Worm (Caenorhabditis elegans): ENCODE measurements around the gene F28B12.1.

The F28B12.1 gene

ce11 chrII:5942593-5942992, at the start of gene F28B12.1:
Gene F28B12.1 (plus strand): TSS chrII:5942927.
- no peak for TF ChIP-seq unc-62 (GFP tag; optimal IDR thresholded peaks at IDR 0.05)

ce11 chrII:5895870-5896269, 46.9 kb upstream of the F28B12.1 start, which contains the start of gene F59G1.4:
Gene F59G1.4 (plus strand): TSS chrII:5896170.
- no peak for TF ChIP-seq unc-62 (GFP tag; optimal IDR thresholded peaks at IDR 0.05)

- no peak for TF ChIP-seq unc-62 (GFP tag; optimal IDR thresholded peaks at IDR 0.05)
Observed at ce11 chrII:5896512-5896911, 46.2 kb upstream of the F28B12.1 start.

ce11 chrII:5899080-5899479, 43.6 kb upstream of the F28B12.1 start:
- no peak for TF ChIP-seq unc-62 (GFP tag; optimal IDR thresholded peaks at IDR 0.05)

ce11 chrII:5899865-5900486, 42.8 kb upstream of the F28B12.1 start:
- no peak for TF ChIP-seq unc-62 (GFP tag; optimal IDR thresholded peaks at IDR 0.05)

ce11 chrII:5901407-5902026, 41.2 kb upstream of the F28B12.1 start:
- TF ChIP-seq unc-62 (GFP tag; optimal IDR thresholded peaks at IDR 0.05), result no peak

ce11 chrII:5902139-5902538, 40.6 kb upstream of the F28B12.1 start:
- TF ChIP-seq unc-62 (GFP tag; optimal IDR thresholded peaks at IDR 0.05), result no peak

- TF ChIP-seq unc-62 (GFP tag; optimal IDR thresholded peaks at IDR 0.05), result no peak
Observed at ce11 chrII:5904252-5904651, 38.5 kb upstream of the F28B12.1 start, which contains the start of gene tsp-18. Gene tsp-18 (plus strand): TSS chrII:5904552.

ce11 chrII:5906274-5906673, 36.5 kb upstream of the F28B12.1 start, which contains the start of gene F59G1.8:
Gene F59G1.8 (plus strand): TSS chrII:5906566.
- TF ChIP-seq unc-62 (GFP tag; optimal IDR thresholded peaks at IDR 0.05), result no peak

ce11 chrII:5907482-5907881, 35.2 kb upstream of the F28B12.1 start, which contains the start of gene vps-35:
Gene vps-35 (plus strand): TSS chrII:5907816.
- no peak for TF ChIP-seq unc-62 (GFP tag; optimal IDR thresholded peaks at IDR 0.05)

ce11 chrII:5911274-5911673, 31.5 kb upstream of the F28B12.1 start, which contains the start of gene cgt-3:
Gene cgt-3 (plus strand): TSS chrII:5911324.
- TF ChIP-seq unc-62 (GFP tag; optimal IDR thresholded peaks at IDR 0.05), result no peak

- no peak for TF ChIP-seq unc-62 (GFP tag; optimal IDR thresholded peaks at IDR 0.05)
Observed at ce11 chrII:5911939-5912523, 30.7 kb upstream of the F28B12.1 start.

ce11 chrII:5913897-5914296, 28.8 kb upstream of the F28B12.1 start:
- no peak for TF ChIP-seq unc-62 (GFP tag; optimal IDR thresholded peaks at IDR 0.05)

- no peak for TF ChIP-seq unc-62 (GFP tag; optimal IDR thresholded peaks at IDR 0.05)
Observed at ce11 chrII:5917010-5917472, 25.7 kb upstream of the F28B12.1 start, which contains the start of gene frh-1. Gene frh-1 (plus strand): TSS chrII:5917422.

ce11 chrII:5918149-5918697, 24.5 kb upstream of the F28B12.1 start, which contains the start of gene ptp-2:
Gene ptp-2 (plus strand): TSS chrII:5918647.
- TF ChIP-seq unc-62 (GFP tag; optimal IDR thresholded peaks at IDR 0.05), result no peak

ce11 chrII:5921620-5922019, 21.1 kb upstream of the F28B12.1 start, which contains the start of gene vrk-1:
Gene vrk-1 (plus strand): TSS chrII:5921967.
- TF ChIP-seq unc-62 (GFP tag; optimal IDR thresholded peaks at IDR 0.05), result no peak
